Worm (Caenorhabditis elegans): Measurements from ENCODE around the gene fbxa-14.
"Not testable (repeated sequence)": the region's sequence is repeated elsewhere in the genome, so short reads cannot be mapped to it uniquely, and the experiment has no call there.

The fbxa-14 gene

ce11 chrIII:1324513-1324912 is at the start of gene fbxa-14:
fbxa-14 (minus strand) TSS chrIII:1324613.
- TF ChIP-seq unc-62 (GFP tag; optimal IDR thresholded peaks at IDR 0.05) = no peak

- TF ChIP-seq unc-62 (GFP tag; optimal IDR thresholded peaks at IDR 0.05) = no peak
These were observed 48.1 kb upstream of the fbxa-14 start for ce11 chrIII:1372563-1372962.

- TF ChIP-seq unc-62 (GFP tag; optimal IDR thresholded peaks at IDR 0.05) = no peak
These were observed 35.3 kb upstream of the fbxa-14 start, which contains the start of gene Y82E9BR.9 for ce11 chrIII:1359669-1360068. Y82E9BR.9 (minus strand) TSS chrIII:1359769.

- not testable (repeated sequence) for TF ChIP-seq unc-62 (GFP tag; optimal IDR thresholded peaks at IDR 0.05)
These were observed 33.6 kb upstream of the fbxa-14 start, which contains the start of gene Y82E9BR.8 for ce11 chrIII:1357973-1358372. Y82E9BR.8 (minus strand) TSS chrIII:1358073.

- TF ChIP-seq unc-62 (GFP tag; optimal IDR thresholded peaks at IDR 0.05) = no peak
These were observed 30.9 kb upstream of the fbxa-14 start, which contains the start of gene Y82E9BL.1 for ce11 chrIII:1355320-1355719. Y82E9BL.1 (minus strand) TSS chrIII:1355420.

ce11 chrIII:1354523-1354922 is 30.1 kb upstream of the fbxa-14 start:
- no peak for TF ChIP-seq unc-62 (GFP tag; optimal IDR thresholded peaks at IDR 0.05)

- no peak for TF ChIP-seq unc-62 (GFP tag; optimal IDR thresholded peaks at IDR 0.05)
These were observed 26.3 kb upstream of the fbxa-14 start, which contains the start of gene Y82E9BL.3 for ce11 chrIII:1350745-1351144. Y82E9BL.3 (minus strand) TSS chrIII:1350845.

- TF ChIP-seq unc-62 (GFP tag; optimal IDR thresholded peaks at IDR 0.05) = no peak
These were observed 24.9 kb upstream of the fbxa-14 start, which contains the start of gene fbxa-25 for ce11 chrIII:1349313-1349712. fbxa-25 (minus strand) TSS chrIII:1349450.

ce11 chrIII:1347539-1347938 is 23.1 kb upstream of the fbxa-14 start, which contains the start of gene Y82E9BL.5:
Y82E9BL.5 (minus strand) TSS chrIII:1347639.
- no peak for TF ChIP-seq unc-62 (GFP tag; optimal IDR thresholded peaks at IDR 0.05)

ce11 chrIII:1347003-1347402 is 22.6 kb upstream of the fbxa-14 start:
- TF ChIP-seq unc-62 (GFP tag; optimal IDR thresholded peaks at IDR 0.05) = no peak

ce11 chrIII:1345694-1346093 is 21.3 kb upstream of the fbxa-14 start, which contains the start of gene Y82E9BL.6:
Y82E9BL.6 (minus strand) TSS chrIII:1345794.
- no peak for TF ChIP-seq unc-62 (GFP tag; optimal IDR thresholded peaks at IDR 0.05)

ce11 chrIII:1342919-1343419 is 18.6 kb upstream of the fbxa-14 start, which contains the start of gene fbxa-27:
fbxa-27 (plus strand) TSS chrIII:1342969.
- TF ChIP-seq unc-62 (GFP tag; optimal IDR thresholded peaks at IDR 0.05) = no peak

ce11 chrIII:1342488-1342887 is 18.1 kb upstream of the fbxa-14 start, which contains the start of gene fbxa-26:
fbxa-26 (minus strand) TSS chrIII:1342522.
- no peak for TF ChIP-seq unc-62 (GFP tag; optimal IDR thresholded peaks at IDR 0.05)

ce11 chrIII:1340240-1340639 is 15.8 kb upstream of the fbxa-14 start, which contains the start of gene fbxa-5:
fbxa-5 (minus strand) TSS chrIII:1340340.
- no peak for TF ChIP-seq unc-62 (GFP tag; optimal IDR thresholded peaks at IDR 0.05)

- TF ChIP-seq unc-62 (GFP tag; optimal IDR thresholded peaks at IDR 0.05) = no peak
These were observed 7.5 kb upstream of the fbxa-14 start, which contains the start of gene Y82E9BL.19 for ce11 chrIII:1331894-1332293. Y82E9BL.19 (plus strand) TSS chrIII:1332016.

ce11 chrIII:1326490-1326889 is 2.1 kb upstream of the fbxa-14 start, which contains the start of gene Y82E9BL.18:
Y82E9BL.18 (plus strand) TSS chrIII:1326790.
- TF ChIP-seq unc-62 (GFP tag; optimal IDR thresholded peaks at IDR 0.05) = no peak

- no peak for TF ChIP-seq unc-62 (GFP tag; optimal IDR thresholded peaks at IDR 0.05)
These were observed 858 bp downstream of the fbxa-14 start for ce11 chrIII:1323555-1323954.

Data from whole organism, dauer.